Fruit fly (Drosophila melanogaster) Kc167 (cell line): ENCODE data around the gene CG9702.

ENCODE experiments used
- Myc ChIP-seq: fragments of >200 bp; optimal IDR thresholded peaks from 2 replicates; lab custom pipeline; 2017; ENCODE audit warnings: missing external identifiers
- Sin3A ChIP-seq: fragments of >200 bp; optimal IDR thresholded peaks from 2 replicates; lab custom pipeline; 2018; ENCODE audit warnings: missing external identifiers
- h ChIP-seq: fragments of >200 bp; optimal IDR thresholded peaks from 3 replicates; lab custom pipeline; 2018; ENCODE audit warnings: missing external identifiers
- insv ChIP-seq: fragments of >200 bp; optimal IDR thresholded peaks from 3 replicates; lab custom pipeline; 2018; ENCODE audit warnings: missing external identifiers
- psq ChIP-seq: fragments of >200 bp; optimal IDR thresholded peaks from 2 replicates; lab custom pipeline; 2017; ENCODE audit warnings: missing external identifiers
- ttk ChIP-seq: sonication (Bioruptor generic); optimal IDR thresholded peaks from 2 replicates; lab custom pipeline; 2017; ENCODE audit warnings: missing external identifiers

Gene CG9702

DNA sequence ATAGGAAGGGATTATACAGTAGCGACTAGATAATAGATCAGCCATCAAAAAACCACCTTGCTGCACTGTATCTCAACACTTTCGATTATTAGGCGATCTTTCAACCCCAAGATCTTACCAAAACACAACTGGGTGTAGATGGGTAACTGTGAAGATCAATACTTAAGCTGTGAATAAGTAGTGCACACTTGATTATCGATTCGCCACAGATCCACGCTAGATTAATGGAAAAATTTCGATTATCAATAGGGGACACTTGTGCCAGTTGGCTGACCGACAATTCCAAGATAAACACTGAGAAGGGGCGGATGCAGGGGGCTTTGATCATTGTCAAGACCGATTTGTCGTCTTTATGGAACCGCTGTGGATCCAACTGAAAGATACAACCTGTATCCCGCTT, at the start of gene CG9702:
Gene CG9702, plus strand, starts transcription at position 301 of the 400 bp plus-strand sequence.
- TF ChIP-seq h = no peak

- TF ChIP-seq ttk (lab: Kevin White, UChicago) = no peak
- TF ChIP-seq h = no peak
- TF ChIP-seq Sin3A (lab: Kevin White, UChicago) = no peak
- TF ChIP-seq psq = no peak
- no peak for TF ChIP-seq insv (lab: Kevin White, UChicago)
- TF ChIP-seq Myc (lab: Kevin White, UChicago) = no peak
Measured at dm6 chr3R:30529570-30529969, 49.7 kb upstream of the CG9702 start.

DNA sequence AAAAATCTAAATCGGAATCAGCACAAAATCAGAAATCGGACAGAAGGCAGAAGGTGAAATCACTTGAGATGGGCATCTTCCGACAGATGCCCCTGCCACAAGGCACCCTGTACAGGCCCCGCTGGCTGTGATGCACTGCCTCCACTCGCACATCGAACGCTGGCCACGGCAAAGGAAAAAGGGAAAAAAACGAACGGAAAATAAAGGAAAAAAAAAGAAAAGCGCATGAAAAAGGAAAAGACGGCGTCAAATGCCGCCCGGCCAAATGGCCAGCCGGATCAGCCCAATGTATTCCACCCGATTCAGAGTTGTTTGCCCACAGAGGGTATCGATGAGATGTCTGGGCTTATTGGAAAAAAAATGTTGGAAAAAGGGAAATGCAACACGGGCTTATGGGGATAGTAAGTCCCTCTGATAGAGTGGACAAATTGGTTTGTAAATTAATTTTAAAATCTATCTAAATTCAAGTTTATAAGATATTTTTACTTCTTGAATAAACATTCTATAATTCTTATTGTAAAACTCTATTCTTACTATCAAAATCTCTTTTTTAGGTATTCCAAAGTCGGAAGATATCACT, 48.0 kb upstream of the CG9702 start:
- TF ChIP-seq h = no peak
- TF ChIP-seq Myc (lab: Kevin White, UChicago) = no peak
- TF ChIP-seq psq = no peak
- TF ChIP-seq ttk (lab: Kevin White, UChicago) = no peak
- TF ChIP-seq insv (lab: Kevin White, UChicago) = no peak
- TF ChIP-seq Sin3A (lab: Kevin White, UChicago) = no peak

DNA sequence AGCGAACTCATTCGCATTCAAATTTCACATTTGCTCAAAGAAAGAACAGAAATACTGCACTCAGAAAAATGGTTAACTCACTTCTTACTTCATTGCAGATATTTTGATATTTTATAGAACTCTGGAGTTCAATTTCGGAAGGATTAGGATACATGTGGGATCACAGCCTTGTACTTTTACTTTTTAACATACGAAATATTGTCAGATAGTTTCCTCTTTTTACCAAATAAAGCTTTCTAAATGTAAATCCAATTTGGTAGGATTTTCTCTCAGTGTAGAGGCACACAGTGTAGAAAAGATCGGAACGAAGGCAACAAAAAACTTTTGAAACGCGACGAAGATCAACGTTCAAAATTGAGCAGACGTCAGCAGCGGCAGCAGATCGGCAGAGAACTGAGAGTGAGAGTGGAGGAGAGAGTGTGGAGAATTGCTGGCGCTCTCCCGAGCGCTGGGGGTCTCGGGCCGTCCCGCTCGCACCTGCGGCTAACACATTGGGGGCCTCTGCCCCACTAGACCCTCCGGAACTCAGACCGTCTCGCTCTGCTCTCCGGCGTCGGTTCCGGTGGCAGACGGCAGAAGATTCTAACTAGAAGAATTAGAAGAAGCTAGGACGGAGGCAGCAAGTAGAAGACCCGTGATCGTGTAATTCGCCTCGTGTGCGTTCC, 47.1 kb upstream of the CG9702 start, which contains the start of gene tmod:
Gene tmod, plus strand, starts transcription at position 619 of the 665 bp plus-strand sequence.
- TF ChIP-seq ttk (lab: Kevin White, UChicago) (no peak), Sin3A (lab: Kevin White, UChicago) (no peak), psq (no peak), Myc (lab: Kevin White, UChicago) (no peak), insv (lab: Kevin White, UChicago) (no peak), h (no peak)

DNA sequence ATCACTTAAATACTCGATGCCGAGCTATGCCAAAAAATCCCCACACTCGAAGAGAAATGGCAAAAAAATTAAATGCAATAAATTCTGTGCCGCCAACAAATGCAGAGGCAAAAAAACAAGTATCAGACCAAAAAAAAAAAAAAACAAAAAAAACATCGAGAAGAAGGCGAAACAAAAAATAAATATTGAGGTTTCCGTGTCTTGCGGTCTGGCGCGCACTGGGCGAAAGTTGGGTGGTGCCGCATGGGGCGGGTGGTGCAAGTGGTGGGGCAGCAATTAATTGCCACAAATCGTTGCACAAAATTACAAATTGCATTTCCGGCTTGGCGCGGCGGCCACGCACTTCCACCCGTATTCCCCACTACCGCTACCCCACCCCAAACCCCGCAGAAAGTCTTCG, 44.8 kb upstream of the CG9702 start:
- TF ChIP-seq h (no peak), psq (no peak), insv (lab: Kevin White, UChicago) (no peak), Myc (lab: Kevin White, UChicago) (no peak), ttk (lab: Kevin White, UChicago) (no peak), Sin3A (lab: Kevin White, UChicago) (no peak)

DNA sequence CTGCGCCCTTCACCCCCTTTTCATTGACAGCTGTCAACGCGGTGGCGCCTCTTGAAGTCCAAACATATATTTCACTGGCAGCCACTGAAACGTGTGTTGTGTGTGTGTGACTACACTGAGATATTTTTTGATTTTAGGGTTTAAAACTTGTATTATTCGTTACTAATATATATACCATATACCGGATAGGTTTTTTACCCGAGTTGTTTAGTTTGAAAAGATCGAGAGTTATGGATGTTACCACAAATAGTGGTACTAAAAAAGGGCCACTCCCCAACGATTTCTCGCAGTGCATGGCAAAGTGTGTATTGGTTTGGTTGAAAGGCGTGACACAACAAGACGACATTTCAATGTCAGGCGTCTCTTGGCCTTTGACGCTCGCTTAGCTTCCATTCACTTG, 42.8 kb upstream of the CG9702 start:
- TF ChIP-seq psq (no peak), ttk (lab: Kevin White, UChicago) (no peak), h (no peak), Myc (lab: Kevin White, UChicago) (no peak), Sin3A (lab: Kevin White, UChicago) (no peak), insv (lab: Kevin White, UChicago) (no peak)

- no peak for TF ChIP-seq h
- TF ChIP-seq Myc (lab: Kevin White, UChicago) = no peak
- TF ChIP-seq psq = no peak
- no peak for TF ChIP-seq ttk (lab: Kevin White, UChicago)
- no peak for TF ChIP-seq Sin3A (lab: Kevin White, UChicago)
- TF ChIP-seq insv (lab: Kevin White, UChicago) = no peak
Measured at dm6 chr3R:30536919-30537318, 42.3 kb upstream of the CG9702 start.

DNA sequence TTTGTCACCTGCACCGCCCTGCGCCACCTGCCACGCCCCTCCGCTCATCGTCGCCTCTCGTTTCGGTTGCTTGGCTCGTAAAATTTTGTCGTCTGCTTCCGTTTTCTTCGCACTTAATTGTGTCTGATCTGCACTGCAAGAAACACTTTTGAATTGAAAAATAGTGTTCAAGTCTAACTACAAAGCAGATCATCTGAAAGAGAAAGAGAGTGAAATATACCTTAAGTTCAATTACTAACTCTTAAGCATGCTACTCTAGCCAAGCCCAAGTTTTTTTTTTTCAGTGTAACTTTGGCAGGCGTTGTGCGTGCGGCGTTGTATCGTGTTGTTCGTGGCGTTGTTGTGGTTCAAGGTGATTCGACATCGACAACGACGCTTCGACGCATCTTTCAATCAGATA, 39.0 kb upstream of the CG9702 start:
- TF ChIP-seq psq (no peak), Myc (lab: Kevin White, UChicago) (no peak), h (no peak), Sin3A (lab: Kevin White, UChicago) (no peak), ttk (lab: Kevin White, UChicago) (no peak)

dm6 chr3R:30541469-30541868, 37.8 kb upstream of the CG9702 start:
- TF ChIP-seq insv (lab: Kevin White, UChicago) (no peak), ttk (lab: Kevin White, UChicago) (no peak), h (no peak), psq (no peak), Myc (lab: Kevin White, UChicago) (no peak), Sin3A (lab: Kevin White, UChicago) (no peak)

- TF ChIP-seq insv (lab: Kevin White, UChicago) (no peak), ttk (lab: Kevin White, UChicago) (no peak), Myc (lab: Kevin White, UChicago) (no peak)
Measured at dm6 chr3R:30544974-30545373, 34.3 kb upstream of the CG9702 start.

DNA sequence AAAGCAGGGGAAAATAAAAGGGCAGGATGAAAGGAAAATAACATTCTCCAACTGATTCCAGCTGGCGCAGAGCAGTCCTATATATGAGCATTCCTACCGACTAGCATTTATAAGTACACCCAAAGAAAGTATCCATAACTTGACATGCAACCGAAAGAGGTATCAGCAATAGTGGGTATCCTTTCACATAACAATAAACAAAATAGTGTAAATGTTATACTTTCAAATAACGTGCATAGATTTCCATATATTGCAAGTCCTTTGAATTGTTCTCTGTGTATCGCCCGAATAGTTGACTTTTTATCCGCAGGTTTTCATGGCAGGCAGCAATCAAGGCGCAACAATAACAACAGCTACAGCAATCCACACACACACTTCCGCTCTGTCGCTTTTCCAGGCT, 29.2 kb upstream of the CG9702 start:
- TF ChIP-seq insv (lab: Kevin White, UChicago) (no peak), h (no peak), Myc (lab: Kevin White, UChicago) (no peak), Sin3A (lab: Kevin White, UChicago) (no peak), psq (no peak), ttk (lab: Kevin White, UChicago) (no peak)

DNA sequence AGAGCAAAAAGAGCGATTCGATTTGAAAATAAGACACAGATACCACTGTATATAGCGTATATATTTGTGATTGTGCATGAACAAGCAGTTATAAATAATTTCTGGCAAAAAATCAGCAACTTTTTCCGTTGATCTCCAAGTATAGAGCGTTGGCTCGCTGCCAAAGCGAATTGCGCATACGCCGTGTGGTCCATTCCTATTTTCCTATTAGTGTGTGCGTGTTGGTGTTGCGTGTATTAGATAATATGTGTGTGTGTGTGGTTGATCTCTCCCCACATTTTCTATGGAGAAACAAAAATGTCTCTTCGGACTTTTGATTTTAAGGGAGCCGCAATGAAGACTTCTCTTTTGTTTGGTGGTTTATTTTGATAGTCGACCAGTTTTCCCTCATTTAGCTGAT, 26.7 kb upstream of the CG9702 start:
- TF ChIP-seq psq (no peak), Sin3A (lab: Kevin White, UChicago) (no peak), Myc (lab: Kevin White, UChicago) (no peak), ttk (lab: Kevin White, UChicago) (no peak), insv (lab: Kevin White, UChicago) (no peak), h (no peak)

dm6 chr3R:30560070-30560469, 19.2 kb upstream of the CG9702 start, which contains the start of gene CG34155:
Gene CG34155 (minus strand): TSS chr3R:30560199.
- TF ChIP-seq h (no peak), ttk (lab: Kevin White, UChicago) (no peak), psq (no peak), Myc (lab: Kevin White, UChicago) (no peak), Sin3A (lab: Kevin White, UChicago) (no peak), insv (lab: Kevin White, UChicago) (no peak)
